Worm (Caenorhabditis elegans) whole organism, L4 larva: ENCODE results near the gene flcn-1.

Source experiments
- R02D3.7 ChIP-seq: fragments of 150-350 bp; sonication (generic microtip); optimal IDR thresholded peaks from 3 replicates; lab custom pipeline; 2014; ENCODE audit warnings: missing biosample characterization, missing genetic modification characterization
- snpc-4 ChIP-seq: fragments of 150-350 bp; optimal IDR thresholded peaks from 2 replicates; lab custom pipeline; 2014; ENCODE audit warnings: missing biosample characterization, missing genetic modification characterization

DNA sequence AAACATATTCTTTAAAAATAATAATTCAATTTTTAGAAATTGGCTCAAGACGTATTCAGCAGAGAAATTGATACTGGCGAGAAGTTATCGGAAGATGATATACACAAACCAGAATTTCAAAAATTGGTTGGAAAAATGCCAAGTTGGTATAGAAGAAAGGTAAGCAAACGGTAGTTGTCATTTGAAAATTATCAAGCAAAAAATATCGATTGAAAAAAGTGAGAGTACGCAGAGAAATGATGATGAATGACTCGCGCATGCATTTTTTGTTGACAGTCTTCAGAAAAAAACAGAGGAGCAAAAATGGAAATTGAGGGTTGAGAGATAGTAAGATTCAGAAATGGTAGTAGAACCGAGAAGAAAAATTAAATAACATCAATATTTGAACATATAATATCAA lies 4.4 kb downstream of the flcn-1 start:
- TF ChIP-seq R02D3.7 (tag; lab: Kevin White, UChicago) (no peak), snpc-4 (tag; lab: Kevin White, UChicago) (no peak)
